Worm (Caenorhabditis elegans): ENCODE results near the gene nspb-9.

The nspb-9 gene

DNA sequence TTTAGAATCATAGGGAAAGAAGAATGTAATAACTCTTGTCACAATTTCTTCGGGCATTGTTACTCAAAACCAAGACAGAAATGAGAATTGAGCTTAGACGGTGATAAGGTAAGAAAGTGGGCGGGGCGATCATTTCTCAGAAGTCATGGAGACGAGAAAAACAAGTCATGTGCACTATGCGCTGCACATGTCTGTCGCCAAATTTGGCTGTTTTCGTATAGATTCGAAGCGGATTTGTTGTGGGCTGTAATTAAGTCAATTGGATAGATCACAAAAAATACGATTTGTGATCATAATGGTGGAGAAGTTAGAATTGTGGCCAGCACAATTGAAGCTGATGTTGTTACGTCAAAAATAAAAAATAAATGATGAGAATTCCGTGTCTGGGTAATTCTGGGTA lies 11.0 kb downstream of the nspb-9 start, which contains the start of gene C01G12.7:
TSS of gene C01G12.7 (minus strand) at position 195 of the 400 bp plus-strand sequence.
- TF ChIP-seq lin-35 (GFP tag; optimal IDR thresholded peaks at IDR 0.05) (no peak), let-607 (tag; optimal IDR thresholded peaks at IDR 0.05) (no peak), C06A6.2 (GFP tag; conservative IDR thresholded peaks at IDR 0.05) (no peak), lsl-1 (GFP tag; optimal IDR thresholded peaks at IDR 0.05) (no peak)

DNA sequence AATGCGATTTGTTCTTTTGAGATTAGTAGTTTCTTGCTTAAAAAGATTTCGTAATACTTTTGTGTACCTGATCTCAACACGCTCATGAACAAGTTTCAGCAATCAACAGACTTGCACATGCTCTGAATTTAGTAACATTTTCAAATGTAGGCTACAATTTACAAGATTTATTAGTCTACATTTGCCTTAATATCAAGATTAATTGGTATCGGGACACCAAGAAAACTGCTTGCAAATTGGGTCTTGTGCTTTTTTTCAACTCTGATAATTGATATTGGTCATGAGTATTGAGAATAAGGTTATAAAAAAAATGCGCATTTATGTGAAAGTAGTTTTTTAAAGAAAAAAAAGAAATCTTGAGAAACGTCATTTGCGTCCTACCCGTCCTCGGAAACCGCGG lies 12.0 kb downstream of the nspb-9 start:
- TF ChIP-seq F22D6.2 (tag; optimal IDR thresholded peaks at IDR 0.05): no peak
- no peak for TF ChIP-seq B0035.1 (tag; optimal IDR thresholded peaks at IDR 0.05)
- no peak for TF ChIP-seq tbp1 (GFP tag; optimal IDR thresholded peaks at IDR 0.05)

- TF ChIP-seq C17E4.6 (GFP tag; IDR thresholded peaks at IDR 0.05): no peak
- TF ChIP-seq ceh-40 (GFP tag; IDR thresholded peaks at IDR 0.05): no peak
- no peak for TF ChIP-seq mcd-1 (GFP tag; IDR thresholded peaks at IDR 0.05)
- TF ChIP-seq madf-8 (GFP tag; conservative IDR thresholded peaks at IDR 0.05): no peak
- no peak for TF ChIP-seq F52B5.7 (tag; optimal IDR thresholded peaks at IDR 0.05)
- TF ChIP-seq atf-7 (tag; optimal IDR thresholded peaks at IDR 0.05): no peak
- TF ChIP-seq repo-1 (tag; optimal IDR thresholded peaks at IDR 0.05): no peak
- TF ChIP-seq mel-28 (tag; optimal IDR thresholded peaks at IDR 0.05; ENCODE audit: borderline replicate concordance): no peak
- TF ChIP-seq Y79H2A.3 (GFP tag; conservative IDR thresholded peaks at IDR 0.05): no peak
- no peak for TF ChIP-seq B0336.3 (GFP tag; IDR thresholded peaks at IDR 0.05)
- no peak for TF ChIP-seq mxl-1 (tag; optimal IDR thresholded peaks at IDR 0.05)
- no peak for TF ChIP-seq hmg-20 (GFP tag; IDR thresholded peaks at IDR 0.05)
- no peak for TF ChIP-seq Y95B8A.8 (GFP tag; IDR thresholded peaks at IDR 0.05)
Observed at ce11 chrII:14593281-14593680, 12.6 kb downstream of the nspb-9 start, which contains the start of gene catp-4. TSS of gene catp-4 (plus strand) at chrII:14593581.

DNA sequence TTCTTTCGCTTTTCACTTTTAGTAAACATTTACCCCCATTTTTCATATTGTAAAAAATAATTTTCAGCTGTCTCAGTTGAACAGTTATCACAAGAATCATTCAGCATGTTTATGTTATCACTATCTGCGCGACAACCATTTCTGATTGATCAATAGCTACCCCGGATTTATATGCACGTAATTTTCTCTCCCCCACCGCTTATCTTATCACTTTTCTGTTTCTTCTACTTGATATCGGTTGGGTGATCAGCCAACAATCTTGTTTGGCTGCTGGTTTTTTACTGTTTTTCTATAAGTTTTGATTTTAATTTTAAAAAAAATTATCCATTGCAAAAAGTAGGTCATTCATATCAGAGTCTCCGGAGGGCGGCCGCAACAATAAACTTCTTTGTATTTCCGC lies 17.1 kb downstream of the nspb-9 start:
- 0 out of 2 replicates have a peak, but pooled peaks have one; percentile 17 for TF ChIP-seq madf-6 (GFP tag; IDR thresholded peaks at IDR 0.05)
- no peak for TF ChIP-seq ztf-25 (GFP tag; IDR thresholded peaks at IDR 0.05)

- TF ChIP-seq ztf-26 (tag; optimal IDR thresholded peaks at IDR 0.05) (peak; percentile 1), somi-1 (GFP tag; optimal IDR thresholded peaks at IDR 0.05) (peak; percentile 28), ztf-18 (tag; optimal IDR thresholded peaks at IDR 0.05) (no peak), nhr-80 (tag; optimal IDR thresholded peaks at IDR 0.05) (peak; percentile 36), die-1 (tag; optimal IDR thresholded peaks at IDR 0.05) (no peak), K11D2.4 (GFP tag; IDR thresholded peaks at IDR 0.05) (peak; percentile 54; the same call in 1 of the 2 replicates), ZK185.1 (tag; optimal IDR thresholded peaks at IDR 0.05; ENCODE audit: poor library complexity, severe bottlenecking) (peak; percentile 28), nfyb-1 (GFP tag; IDR thresholded peaks at IDR 0.05) (peak; percentile 54; the same call in 1 of the 2 replicates), K12H6.12 (tag; optimal IDR thresholded peaks at IDR 0.05) (peak; percentile 30), let-607 (tag; optimal IDR thresholded peaks at IDR 0.05) (peak in 1 of 2 experiments; percentile 36), let-526 (GFP tag; IDR thresholded peaks at IDR 0.05) (peak; percentile 31; the same call in 1 of the 2 replicates), tlf-1 (GFP tag; optimal IDR thresholded peaks at IDR 0.05) (peak; percentile 29), attf-5 (GFP tag; optimal IDR thresholded peaks at IDR 0.05) (peak; percentile 4), tbp1 (GFP tag; optimal IDR thresholded peaks at IDR 0.05) (peak; percentile 52), cebp-1 (GFP tag; IDR thresholded peaks at IDR 0.05) (no peak), cebp-1 (tag; optimal IDR thresholded peaks at IDR 0.05) (peak; percentile 63), lin-54 (GFP tag; optimal IDR thresholded peaks at IDR 0.05) (peak; percentile 40), mel-28 (tag; optimal IDR thresholded peaks at IDR 0.05; ENCODE audit: borderline replicate concordance) (no peak), ztf-22 (GFP tag; optimal IDR thresholded peaks at IDR 0.05) (no peak), lin-26 (GFP tag; IDR thresholded peaks at IDR 0.05) (no peak), F23B12.7 (tag; optimal IDR thresholded peaks at IDR 0.05; ENCODE audit: insufficient read depth) (peak; percentile 6), ztf-3 (GFP tag; optimal IDR thresholded peaks at IDR 0.05) (no peak), hmg-1.2 (GFP tag; IDR thresholded peaks at IDR 0.05) (peak; percentile 16; the same call in 1 of the 2 replicates), ets-4 (GFP tag; optimal IDR thresholded peaks at IDR 0.05) (no peak)
Observed at ce11 chrII:14598367-14598766, 17.7 kb downstream of the nspb-9 start.

Data from whole organism, young adult.